Fruit fly (Drosophila melanogaster): ENCODE measurements around the gene brwl.

The brwl gene

dm6 chr2L:9562713-9563112 lies 6.0 kb upstream of the brwl start (continued):
- TF ChIP-seq CG9215 (GFP tag; IDR thresholded peaks at IDR 0.05) = 0 out of 2 replicates have a peak, but pooled peaks have one; percentile 16
- TF ChIP-seq CG18476 (GFP tag; optimal IDR thresholded peaks at IDR 0.05) = no peak
- peak; percentile 10 for TF ChIP-seq CG7839 (tag; optimal IDR thresholded peaks at IDR 0.05)
- TF ChIP-seq B-H1 (GFP tag; IDR thresholded peaks at IDR 0.05) = no peak
- no peak for TF ChIP-seq ash1 (GFP tag; optimal IDR thresholded peaks at IDR 0.05)
- TF ChIP-seq CG18599 (GFP tag; optimal IDR thresholded peaks at IDR 0.05) = peak; percentile 60
- no peak for TF ChIP-seq gt (GFP tag; IDR thresholded peaks at IDR 0.05)
- TF ChIP-seq CG14860 (GFP tag; IDR thresholded peaks at IDR 0.05; ENCODE audit: partially characterized antibody) = no peak
- TF ChIP-seq CG1529 (GFP tag; optimal IDR thresholded peaks at IDR 0.05) = no peak
- peak; percentile 7 for TF ChIP-seq CG2120 (GFP tag; optimal IDR thresholded peaks at IDR 0.05)
- peak in 1 of 2 experiments; percentile 1 for TF ChIP-seq Hr51 (GFP tag; optimal IDR thresholded peaks at IDR 0.05)
- TF ChIP-seq Dip3 (GFP tag; optimal IDR thresholded peaks at IDR 0.05) = peak; percentile 4
- TF ChIP-seq CG9932 (GFP tag; IDR thresholded peaks at IDR 0.05) = peak; percentile 51
- no peak for TF ChIP-seq lov (optimal IDR thresholded peaks at IDR 0.05)
- TF ChIP-seq lov (GFP tag; IDR thresholded peaks at IDR 0.05) = 0 out of 3 replicates have a peak, but pooled peaks have one; percentile 20
- peak; percentile 26 for TF ChIP-seq Hmr (GFP tag; optimal IDR thresholded peaks at IDR 0.05)

dm6 chr2L:9564527-9564926 lies 4.2 kb upstream of the brwl start:
- no peak for TF ChIP-seq CG3407 (GFP tag; optimal IDR thresholded peaks at IDR 0.05)
- TF ChIP-seq CG2202 (tag; optimal IDR thresholded peaks at IDR 0.05) = no peak
- TF ChIP-seq CG17328 (GFP tag; IDR thresholded peaks at IDR 0.05) = no peak
- TF ChIP-seq CG34422 (GFP tag; IDR thresholded peaks at IDR 0.05) = 0 out of 3 replicates have a peak, but pooled peaks have one; percentile 18
- TF ChIP-seq ken (GFP tag; IDR thresholded peaks at IDR 0.05) = no peak
- TF ChIP-seq Dad (GFP tag; optimal IDR thresholded peaks at IDR 0.05) = no peak
- no peak for TF ChIP-seq Dref (GFP tag; IDR thresholded peaks at IDR 0.05)
- no peak for TF ChIP-seq CG6813 (GFP tag; optimal IDR thresholded peaks at IDR 0.05)
- TF ChIP-seq CG17385 (GFP tag; optimal IDR thresholded peaks at IDR 0.05) = peak; percentile 40
- no peak for TF ChIP-seq Usf (GFP tag; optimal IDR thresholded peaks at IDR 0.05)
- TF ChIP-seq CG13287 (GFP tag; IDR thresholded peaks at IDR 0.05; ENCODE audit: partially characterized antibody) = no peak
- TF ChIP-seq Sox100B (GFP tag; optimal IDR thresholded peaks at IDR 0.05) = peak; percentile 37
- no peak for TF ChIP-seq CG2199 (GFP tag; IDR thresholded peaks at IDR 0.05)
- peak; percentile 54 for TF ChIP-seq Fer1 (GFP tag; optimal IDR thresholded peaks at IDR 0.05)
- TF ChIP-seq Sox102F (GFP tag; optimal IDR thresholded peaks at IDR 0.05) = peak; percentile 68
- TF ChIP-seq Taf1 (GFP tag; IDR thresholded peaks at IDR 0.05) = no peak
- TF ChIP-seq CG14441 (GFP tag; IDR thresholded peaks at IDR 0.05) = peak; percentile 51
- TF ChIP-seq CG1602 (GFP tag; optimal IDR thresholded peaks at IDR 0.05) = peak; percentile 2
- no peak for TF ChIP-seq h (optimal IDR thresholded peaks at IDR 0.05)
- no peak for TF ChIP-seq CG13123 (GFP tag; optimal IDR thresholded peaks at IDR 0.05)
- no peak for TF ChIP-seq twi (tag; optimal IDR thresholded peaks at IDR 0.05)
- TF ChIP-seq peb (GFP tag; IDR thresholded peaks at IDR 0.05) = no peak
- TF ChIP-seq trh (GFP tag; optimal IDR thresholded peaks at IDR 0.05) = no peak
- no peak for TF ChIP-seq CG15011 (GFP tag; optimal IDR thresholded peaks at IDR 0.05)
- TF ChIP-seq fd3F (GFP tag; optimal IDR thresholded peaks at IDR 0.05) = peak; percentile 41
- TF ChIP-seq Neu2 (GFP tag; optimal IDR thresholded peaks at IDR 0.05; ENCODE audit: borderline replicate concordance) = no peak
- TF ChIP-seq Atf6 (GFP tag; IDR thresholded peaks at IDR 0.05) = no peak
- TF ChIP-seq H2.0 (GFP tag; IDR thresholded peaks at IDR 0.05) = no peak
- no peak for TF ChIP-seq hth (optimal IDR thresholded peaks at IDR 0.05)
- TF ChIP-seq CG4282 (GFP tag; optimal IDR thresholded peaks at IDR 0.05) = no peak
- TF ChIP-seq CG9215 (GFP tag; IDR thresholded peaks at IDR 0.05) = peak; percentile 47
- TF ChIP-seq Rfx (GFP tag; IDR thresholded peaks at IDR 0.05) = peak; percentile 32; the same call in 1 of the 2 replicates
- TF ChIP-seq CG12219 (GFP tag; optimal IDR thresholded peaks at IDR 0.05) = peak; percentile 17
- TF ChIP-seq Gug (GFP tag; IDR thresholded peaks at IDR 0.05) = 0 out of 4 replicates have a peak, but pooled peaks have one; percentile 15
- no peak for TF ChIP-seq nerfin-2 (GFP tag; IDR thresholded peaks at IDR 0.05; ENCODE audit: partially characterized antibody)
- no peak for TF ChIP-seq insv (GFP tag; optimal IDR thresholded peaks at IDR 0.05)
- TF ChIP-seq CG8924 (tag; optimal IDR thresholded peaks at IDR 0.05) = peak; percentile 51
